Worm (Caenorhabditis elegans) whole organism, L2 larva: ENCODE results near the gene gtf-2H2C.
"Not testable (repeated sequence)": the region's sequence is repeated elsewhere in the genome, so short reads cannot be mapped to it uniquely, and the experiment has no call there.

ENCODE experiments used
- crh-2 ChIP-seq: sonication (generic microtip); optimal IDR thresholded peaks from 2 replicates; lab custom pipeline; 2017; ENCODE audit warnings: missing biosample characterization, missing genetic modification characterization
- fos-1 ChIP-seq: fragments of 150-350 bp; optimal IDR thresholded peaks from 2 replicates; lab custom pipeline; 2014; ENCODE audit warnings: missing biosample characterization, missing genetic modification characterization
- nhr-21 ChIP-seq: fragments of 150-350 bp; optimal IDR thresholded peaks from 2 replicates; lab custom pipeline; 2014; ENCODE audit warnings: missing biosample characterization, missing genetic modification characterization
- unc-39 ChIP-seq: fragments of 150-350 bp; optimal IDR thresholded peaks from 2 replicates; lab custom pipeline; 2014; ENCODE audit warnings: missing biosample characterization, missing genetic modification characterization

ce11 chrIII:10053312-10053711 lies 37.3 kb downstream of the gtf-2H2C start, which contains the start of gene T16G12.12:
- not testable (repeated sequence) for TF ChIP-seq crh-2; unc-39 (tag; lab: Kevin White, UChicago); fos-1; nhr-21 (tag; lab: Kevin White, UChicago)
